Worm (Caenorhabditis elegans) whole organism, L4 larva: Measurements from ENCODE around the gene oma-2.

Experiments
- R02D3.7 ChIP-seq: fragments of 150-350 bp; sonication (generic microtip); optimal IDR thresholded peaks from 3 replicates; lab custom pipeline; 2014; ENCODE audit warnings: missing biosample characterization, missing genetic modification characterization
- ZK546.5 ChIP-seq, 2 experiments: sonication (generic microtip); optimal IDR thresholded peaks; 2 replicates each; lab custom pipeline; 2017; ENCODE audit warnings: missing biosample characterization in 2 of 2, missing genetic modification characterization in 2 of 2
- daf-19 ChIP-seq: fragments of 200-800 bp; sonication (Bioruptor generic); conservative IDR thresholded peaks from 2 replicates; pipeline ENCODE4 v1.3.6; 2022; ENCODE audit warnings: missing genetic modification characterization, missing compliant biosample characterization
- egl-27 ChIP-seq: sonication (generic microtip); optimal IDR thresholded peaks from 3 replicates; lab custom pipeline; 2017; ENCODE audit warnings: missing biosample characterization, missing genetic modification reagents, missing genetic modification characterization
- fkh-10 ChIP-seq: fragments of 150-350 bp; optimal IDR thresholded peaks from 2 replicates; lab custom pipeline; 2014; ENCODE audit warnings: missing biosample characterization, missing genetic modification reagents, missing genetic modification characterization
- fos-1 ChIP-seq: fragments of 150-350 bp; optimal IDR thresholded peaks from 2 replicates; lab custom pipeline; 2014; ENCODE audit warnings: missing biosample characterization, missing genetic modification characterization
- lin-13 ChIP-seq: fragments of 150-350 bp; optimal IDR thresholded peaks from 2 replicates; lab custom pipeline; 2014; ENCODE audit warnings: missing biosample characterization, missing genetic modification reagents, missing genetic modification characterization
- lin-39 ChIP-seq: fragments of 150-350 bp; optimal IDR thresholded peaks from 2 replicates; lab custom pipeline; 2014; ENCODE audit warnings: missing biosample characterization, missing genetic modification reagents, missing genetic modification characterization
- lir-3 ChIP-seq: sonication (generic microtip); optimal IDR thresholded peaks from 2 replicates; lab custom pipeline; 2016; ENCODE audit warnings: mild to moderate bottlenecking, missing genetic modification characterization, missing compliant biosample characterization
- lsy-2 ChIP-seq, 2 experiments: fragments of 150-350 bp in 1 of 2; sonication (generic microtip) in 1 of 2; optimal IDR thresholded peaks; 2 replicates each; lab custom pipeline; 2014 to 2017; ENCODE audit warnings: missing biosample characterization in 2 of 2, missing genetic modification characterization in 2 of 2
- mdl-1 ChIP-seq, 2 experiments: fragments of 150-350 bp in 1 of 2; sonication (generic microtip) in 1 of 2; optimal IDR thresholded peaks; 2 replicates each; lab custom pipeline; 2014 to 2017; ENCODE audit warnings: missing biosample characterization in 2 of 2, missing genetic modification characterization in 2 of 2
- nhr-237 ChIP-seq: sonication (generic microtip); optimal IDR thresholded peaks from 2 replicates; lab custom pipeline; 2017; ENCODE audit warnings: missing biosample characterization, missing genetic modification characterization
- nhr-25 ChIP-seq: sonication (generic microtip); optimal IDR thresholded peaks from 2 replicates; lab custom pipeline; 2017; ENCODE audit warnings: missing genetic modification characterization, mild to moderate bottlenecking, missing compliant biosample characterization, antibody characterized with exemption, moderate library complexity, borderline replicate concordance; ENCODE audit not compliant: insufficient read depth
- pha-4 ChIP-seq, 2 experiments: fragments of 150-350 bp in 1 of 2; fragments of 200-800 bp in 1 of 2; sonication (Bioruptor generic) in 1 of 2; IDR thresholded peaks in 1 of 2; optimal IDR thresholded peaks in 1 of 2; 2 replicates each; pipeline versions ENCODE4 v1.3.6 to Lab custom; 2014 to 2022; ENCODE audit warnings: missing genetic modification characterization in 2 of 2, missing genetic modification reagents in 2 of 2, missing biosample characterization in 1 of 2, missing compliant biosample characterization in 1 of 2

ce11 chrV:8054130-8054529 lies 24.9 kb downstream of the oma-2 start, which contains the start of gene ZC513.2:
- TF ChIP-seq daf-19 (GFP tag; lab: Robert Waterston, UW) (no peak), lsy-2 (tag; optimal IDR thresholded peaks at IDR 0.05; lab: Kevin White, UChicago) (no peak), lir-3 (no peak), fos-1 (tag; lab: Kevin White, UChicago) (no peak), lin-13 (GFP tag; lab: Kevin White, UChicago) (no peak), ZK546.5 (tag; optimal IDR thresholded peaks at IDR 0.05; lab: Kevin White, UChicago) (no peak), nhr-25 (no peak), fkh-10 (GFP tag; lab: Kevin White, UChicago) (no peak), mdl-1 (tag; optimal IDR thresholded peaks at IDR 0.05; lab: Kevin White, UChicago) (no peak), lin-39 (tag; lab: Kevin White, UChicago) (no peak), nhr-237 (tag; lab: Kevin White, UChicago) (no peak), R02D3.7 (tag; lab: Kevin White, UChicago) (no peak), egl-27 (no peak), pha-4 (GFP tag; IDR thresholded peaks at IDR 0.05; lab: Robert Waterston, UW) (no peak), pha-4 (tag; optimal IDR thresholded peaks at IDR 0.05; lab: Kevin White, UChicago) (no peak)
